Fruit fly (Drosophila melanogaster): ENCODE data around the gene Jhbp5.

DNA sequence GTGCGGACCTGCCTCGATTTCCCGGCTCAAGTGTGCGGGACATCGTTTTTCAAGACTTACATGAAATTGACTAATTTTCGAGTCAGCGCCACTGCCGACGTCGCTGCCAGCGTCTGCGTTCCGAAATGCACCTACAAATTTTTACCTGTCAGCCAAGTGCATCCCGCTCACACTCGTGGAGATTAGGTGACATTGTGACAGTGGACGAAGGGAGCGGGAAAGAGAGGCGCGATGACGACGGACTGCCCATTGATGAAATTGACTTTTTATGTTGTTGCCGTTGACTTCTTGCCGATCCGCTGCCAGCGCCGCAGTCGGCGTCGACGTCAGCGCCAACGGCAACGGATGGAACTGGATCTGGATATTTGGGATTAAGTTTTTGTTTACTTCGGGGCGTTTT, 11.7 kb downstream of the Jhbp5 start:
- no peak for TF ChIP-seq psq (optimal IDR thresholded peaks at IDR 0.05)
- TF ChIP-seq usp (GFP tag; optimal IDR thresholded peaks at IDR 0.05), result no peak

All from whole organism.